Fruit fly (Drosophila melanogaster) whole organism, embryonic: ENCODE results near the gene tinc.

Experiments used
- B-H1 ChIP-seq: fragments of 200-800 bp; sonication (Bioruptor generic); IDR thresholded peaks from 3 replicates; pipeline ENCODE4 v1.3.6; 2022; ENCODE audit warnings: missing biosample characterization, missing genetic modification characterization
- CG13894 ChIP-seq: fragments of 200-800 bp; sonication (Bioruptor generic); optimal IDR thresholded peaks from 3 replicates; lab custom pipeline; 2018; ENCODE audit warnings: missing biosample characterization, mild to moderate bottlenecking, missing genetic modification characterization, moderate library complexity
- CG6175 ChIP-seq: fragments of 200-800 bp; sonication (Bioruptor generic); IDR thresholded peaks from 3 replicates; pipeline ENCODE4 v1.3.6; 2022; ENCODE audit warnings: missing biosample characterization, missing genetic modification characterization
- Dad ChIP-seq: fragments of 200-800 bp; sonication (Bioruptor generic); optimal IDR thresholded peaks from 3 replicates; lab custom pipeline; 2016; ENCODE audit warnings: missing biosample characterization, missing genetic modification characterization
- ac ChIP-seq: fragments of 200-800 bp; sonication (Bioruptor generic); optimal IDR thresholded peaks from 3 replicates; lab custom pipeline; 2017; ENCODE audit warnings: missing biosample characterization, mild to moderate bottlenecking, missing genetic modification characterization
- phol ChIP-seq: fragments of 200-800 bp; sonication (Bioruptor generic); optimal IDR thresholded peaks from 3 replicates; lab custom pipeline; 2018; ENCODE audit warnings: missing biosample characterization, mild to moderate bottlenecking, missing genetic modification characterization, moderate library complexity
- tll ChIP-seq, 2 experiments: fragments of 200-800 bp in 1 of 2; fragments of >200 bp in 1 of 2; sonication (Bioruptor generic) in 1 of 2; optimal IDR thresholded peaks; 2 replicates each; lab custom pipeline; 2017 to 2019; ENCODE audit warnings: missing biosample characterization in 2 of 2, missing genetic modification characterization in 2 of 2, mild to moderate bottlenecking in 1 of 2, moderate library complexity in 1 of 2
- toy ChIP-seq: fragments of 200-800 bp; sonication (Bioruptor generic); IDR thresholded peaks from 2 replicates; pipeline ENCODE4 v1.3.6; 2022; ENCODE audit warnings: missing biosample characterization, missing genetic modification characterization
- usp ChIP-seq: fragments of >200 bp; optimal IDR thresholded peaks from 2 replicates; lab custom pipeline; 2017; ENCODE audit warnings: missing biosample characterization, missing genetic modification characterization

dm6 chr3R:17774538-17774937 lies 36.8 kb upstream of the tinc start:
- TF ChIP-seq CG13894 (tag; lab: Kevin White, UChicago) (no peak), B-H1 (GFP tag; lab: Robert Waterston, UW) (no peak), toy (no peak), Dad (GFP tag; lab: Kevin White, UChicago) (no peak), tll (GFP tag; optimal IDR thresholded peaks at IDR 0.05; lab: Kevin White, UChicago) (no peak), CG6175 (GFP tag; lab: Robert Waterston, UW) (no peak), phol (tag; lab: Kevin White, UChicago) (no peak), ac (GFP tag; lab: Kevin White, UChicago) (no peak), usp (GFP tag; lab: Kevin White, UChicago) (no peak)
